Worm (Caenorhabditis elegans): ENCODE data around the gene ampd-1.

The ampd-1 gene

DNA sequence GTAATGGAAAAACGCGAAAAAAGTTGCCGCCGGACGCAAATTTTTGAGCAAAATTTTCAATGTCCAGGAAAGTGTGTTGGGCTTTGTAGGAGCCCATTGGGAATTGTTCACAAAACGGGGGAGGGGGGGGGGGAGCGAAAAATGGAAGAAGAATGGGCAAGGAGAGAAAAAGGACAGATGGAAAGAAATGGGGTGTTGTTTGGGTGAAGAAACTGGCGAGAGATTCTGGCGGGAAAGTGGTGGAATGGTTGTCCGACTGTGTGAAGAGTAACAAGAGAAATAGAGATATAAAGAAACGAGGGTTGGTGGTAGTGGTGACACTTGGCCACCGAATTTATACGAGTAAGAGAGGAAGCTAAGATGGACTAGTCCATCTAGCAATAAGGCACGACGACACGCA lies 23.2 kb downstream of the ampd-1 start:
- TF ChIP-seq isw-1 (GFP tag; IDR thresholded peaks at IDR 0.05) (no peak), rnt-1 (tag; optimal IDR thresholded peaks at IDR 0.05) (peak; percentile 13), lin-14 (GFP tag; optimal IDR thresholded peaks at IDR 0.05) (peak; percentile 66), efl-1 (optimal IDR thresholded peaks at IDR 0.05) (peak in 1 of 2 experiments; percentile 21), efl-1 (GFP tag; optimal IDR thresholded peaks at IDR 0.05 in 1 of 2) (no peak)

ce11 chrII:5227768-5228167 lies 24.6 kb downstream of the ampd-1 start:
- TF ChIP-seq efl-1 (optimal IDR thresholded peaks at IDR 0.05) = peak; percentile 24 to 28
- no peak for TF ChIP-seq efl-1 (GFP tag; optimal IDR thresholded peaks at IDR 0.05 in 1 of 2)
- TF ChIP-seq sup-37 (GFP tag; optimal IDR thresholded peaks at IDR 0.05) = no peak
- TF ChIP-seq snu-23 (GFP tag; optimal IDR thresholded peaks at IDR 0.05) = peak; percentile 42
- peak; percentile 35 for TF ChIP-seq unc-130 (tag; optimal IDR thresholded peaks at IDR 0.05)
- no peak for TF ChIP-seq nhr-85 (tag)
- TF ChIP-seq jun-1 (tag; optimal IDR thresholded peaks at IDR 0.05) = no peak
- peak; percentile 7 for TF ChIP-seq nhr-90 (tag; optimal IDR thresholded peaks at IDR 0.05; ENCODE audit: poor library complexity)
- peak; percentile 38 for TF ChIP-seq tbx-2 (tag; optimal IDR thresholded peaks at IDR 0.05)
- no peak for TF ChIP-seq ceh-63 (GFP tag; optimal IDR thresholded peaks at IDR 0.05)
- TF ChIP-seq unc-86 (tag; optimal IDR thresholded peaks at IDR 0.05) = no peak
- no peak for TF ChIP-seq lin-15B (tag; optimal IDR thresholded peaks at IDR 0.05)
- peak in 1 of 2 experiments; percentile 2 for TF ChIP-seq mdl-1 (tag; optimal IDR thresholded peaks at IDR 0.05)
- no peak for TF ChIP-seq ztf-4 (tag; optimal IDR thresholded peaks at IDR 0.05)
- no peak for TF ChIP-seq nhr-76 (tag; optimal IDR thresholded peaks at IDR 0.05)
- TF ChIP-seq blmp-1 (tag; optimal IDR thresholded peaks at IDR 0.05) = peak; percentile 34
- TF ChIP-seq rnt-1 (tag; optimal IDR thresholded peaks at IDR 0.05) = peak; percentile 40
- peak in 1 of 2 experiments; percentile 36 for TF ChIP-seq lin-35 (GFP tag; optimal IDR thresholded peaks at IDR 0.05)
- peak; percentile 18 for TF ChIP-seq swsn-7 (tag; optimal IDR thresholded peaks at IDR 0.05)
- peak; percentile 6 for TF ChIP-seq nhr-77 (tag; optimal IDR thresholded peaks at IDR 0.05)
- peak; percentile 53 for TF ChIP-seq nhr-71 (tag; optimal IDR thresholded peaks at IDR 0.05)
- TF ChIP-seq lin-14 (GFP tag; optimal IDR thresholded peaks at IDR 0.05) = peak; percentile 64
- peak; percentile 78 for TF ChIP-seq elt-2 (tag; optimal IDR thresholded peaks at IDR 0.05)
- no peak for TF ChIP-seq lir-3 (tag; optimal IDR thresholded peaks at IDR 0.05; ENCODE audit: poor library complexity)
- TF ChIP-seq nhr-20 (tag; optimal IDR thresholded peaks at IDR 0.05) = peak; percentile 40
- no peak for TF ChIP-seq pax-3 (tag; optimal IDR thresholded peaks at IDR 0.05)
- no peak for TF ChIP-seq unc-30 (tag; optimal IDR thresholded peaks at IDR 0.05)
- no peak for TF ChIP-seq ceh-8 (GFP tag; optimal IDR thresholded peaks at IDR 0.05)

DNA sequence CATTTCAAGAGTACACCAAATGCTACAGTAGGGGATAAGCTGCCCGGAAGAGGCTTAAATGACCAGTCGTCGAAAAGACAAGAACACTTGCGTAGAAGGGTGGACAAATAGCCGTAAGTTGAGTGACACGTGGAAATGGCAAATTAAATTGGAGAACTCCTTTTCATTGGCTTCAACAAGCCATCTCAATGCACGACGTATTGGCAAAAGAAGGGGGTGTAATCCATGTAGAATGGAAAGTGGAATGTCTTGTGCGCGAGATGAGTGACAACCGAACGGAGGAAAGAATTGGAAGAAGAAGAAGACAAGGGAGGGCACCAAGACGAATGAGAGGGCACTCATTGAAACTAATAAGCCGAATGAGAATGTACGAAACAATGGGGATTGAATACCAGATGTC lies 25.5 kb downstream of the ampd-1 start:
- no peak for TF ChIP-seq ets-5 (GFP tag; IDR thresholded peaks at IDR 0.05)
- no peak for TF ChIP-seq irx-1 (tag; optimal IDR thresholded peaks at IDR 0.05)
- no peak for TF ChIP-seq elt-2 (tag; optimal IDR thresholded peaks at IDR 0.05)
- TF ChIP-seq snpc-4 (tag; optimal IDR thresholded peaks at IDR 0.05) = no peak
- no peak for TF ChIP-seq alr-1 (tag; optimal IDR thresholded peaks at IDR 0.05; ENCODE audit: borderline replicate concordance)
- TF ChIP-seq unc-62 (GFP tag; optimal IDR thresholded peaks at IDR 0.05) = no peak
- no peak for TF ChIP-seq jun-1 (tag; optimal IDR thresholded peaks at IDR 0.05)
- TF ChIP-seq unc-98 (GFP tag; IDR thresholded peaks at IDR 0.05) = no peak
- TF ChIP-seq ceh-63 (GFP tag; optimal IDR thresholded peaks at IDR 0.05) = no peak
- no peak for TF ChIP-seq lin-35 (GFP tag; optimal IDR thresholded peaks at IDR 0.05)
- TF ChIP-seq snu-23 (GFP tag; optimal IDR thresholded peaks at IDR 0.05) = no peak

DNA sequence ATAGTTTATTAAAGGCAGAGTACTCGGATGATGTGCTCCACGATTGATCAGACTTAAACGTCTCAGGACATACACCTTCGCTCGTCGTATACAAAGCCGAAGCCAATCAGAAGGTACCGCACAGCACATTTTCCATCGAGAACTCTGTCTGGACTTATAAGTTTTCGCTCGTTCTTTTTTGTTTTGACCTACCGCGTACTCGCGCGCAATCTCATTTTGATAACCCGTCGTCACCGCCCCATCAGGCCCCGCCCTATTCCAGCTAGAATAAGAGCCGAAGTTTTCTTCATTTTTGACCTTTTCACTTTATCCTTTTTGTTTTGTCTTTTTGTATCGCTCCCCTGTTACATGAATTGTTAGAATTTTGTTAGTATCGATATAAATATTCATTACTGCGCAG lies 26.5 kb downstream of the ampd-1 start, which contains the start of gene EGAP2.2:
EGAP2.2 (plus strand) TSS at position 301 of the 400 bp plus-strand sequence.
- TF ChIP-seq ztf-4 (tag; optimal IDR thresholded peaks at IDR 0.05) = no peak
- no peak for TF ChIP-seq lin-13 (GFP tag; optimal IDR thresholded peaks at IDR 0.05)
- no peak for TF ChIP-seq nhr-12 (tag; optimal IDR thresholded peaks at IDR 0.05)
- TF ChIP-seq ets-5 (GFP tag; IDR thresholded peaks at IDR 0.05) = no peak
- TF ChIP-seq pag-3 (tag; optimal IDR thresholded peaks at IDR 0.05; ENCODE audit: borderline replicate concordance, insufficient read depth) = no peak
- no peak for TF ChIP-seq xbp-1 (tag; optimal IDR thresholded peaks at IDR 0.05)
- no peak for TF ChIP-seq dpl-1 (GFP tag; optimal IDR thresholded peaks at IDR 0.05)
- no peak for TF ChIP-seq lin-35 (GFP tag; optimal IDR thresholded peaks at IDR 0.05)
- TF ChIP-seq mab-9 (GFP tag; IDR thresholded peaks at IDR 0.05) = no peak
